Worm (Caenorhabditis elegans): Measurements from ENCODE around the gene F47B10.5.

ce11 chrX:10896498-10896897 lies 6.1 kb upstream of the F47B10.5 start, which contains the start of gene haly-1:
- TF ChIP-seq ceh-91 (GFP tag; IDR thresholded peaks at IDR 0.05) (no peak), ama-1 (optimal IDR thresholded peaks at IDR 0.05) (no peak), ama-1 (GFP tag; optimal IDR thresholded peaks at IDR 0.05) (no peak), Y53F4B.3 (GFP tag; IDR thresholded peaks at IDR 0.05) (no peak), pha-4 (tag; optimal IDR thresholded peaks at IDR 0.05) (no peak), snpc-4 (GFP tag; optimal IDR thresholded peaks at IDR 0.05) (no peak), snpc-4 (tag; optimal IDR thresholded peaks at IDR 0.05) (no peak), mes-4 (tag; optimal IDR thresholded peaks at IDR 0.05) (no peak), die-1 (tag; optimal IDR thresholded peaks at IDR 0.05) (no peak), B0019.2 (GFP tag; conservative IDR thresholded peaks at IDR 0.05) (no peak), pbrm-1 (GFP tag; IDR thresholded peaks at IDR 0.05) (no peak), madf-6 (GFP tag; IDR thresholded peaks at IDR 0.05) (no peak), lin-35 (GFP tag; optimal IDR thresholded peaks at IDR 0.05) (no peak), lsy-27 (tag; optimal IDR thresholded peaks at IDR 0.05; ENCODE audit: borderline replicate concordance, insufficient read depth) (no peak), fkh-3 (tag; optimal IDR thresholded peaks at IDR 0.05) (no peak), him-1 (tag; optimal IDR thresholded peaks at IDR 0.05) (no peak)

Measured in whole organism, young adult.